Worm (Caenorhabditis elegans): ENCODE measurements around the gene T08G2.2.

Gene T08G2.2

ce11 chrX:17211513-17211912, 2.3 kb upstream of the T08G2.2 start:
- TF ChIP-seq bed-3 (GFP tag; optimal IDR thresholded peaks at IDR 0.05) (no peak), blmp-1 (tag; optimal IDR thresholded peaks at IDR 0.05) (peak; percentile 78)

- TF ChIP-seq M03D4.4 (tag; optimal IDR thresholded peaks at IDR 0.05) = no peak
- no peak for TF ChIP-seq nhr-237 (tag; optimal IDR thresholded peaks at IDR 0.05)
- TF ChIP-seq ham-2 (GFP tag; optimal IDR thresholded peaks at IDR 0.05) = no peak
- no peak for TF ChIP-seq bed-3 (GFP tag; optimal IDR thresholded peaks at IDR 0.05)
- TF ChIP-seq nhr-28 (tag; optimal IDR thresholded peaks at IDR 0.05) = no peak
- TF ChIP-seq elt-3 (tag; optimal IDR thresholded peaks at IDR 0.05) = no peak
- TF ChIP-seq elt-1 (tag; optimal IDR thresholded peaks at IDR 0.05; ENCODE audit: borderline replicate concordance, insufficient read depth) = no peak
- no peak for TF ChIP-seq unc-120 (tag; optimal IDR thresholded peaks at IDR 0.05; ENCODE audit: poor library complexity, severe bottlenecking)
- no peak for TF ChIP-seq mls-2 (tag; optimal IDR thresholded peaks at IDR 0.05)
- TF ChIP-seq zip-8 (tag; optimal IDR thresholded peaks at IDR 0.05) = no peak
- no peak for TF ChIP-seq flh-1 (GFP tag; optimal IDR thresholded peaks at IDR 0.05)
- TF ChIP-seq lin-13 (tag; optimal IDR thresholded peaks at IDR 0.05) = no peak
- TF ChIP-seq mep-1 (tag; optimal IDR thresholded peaks at IDR 0.05) = no peak
- TF ChIP-seq nhr-2 (tag; optimal IDR thresholded peaks at IDR 0.05) = no peak
- TF ChIP-seq hlh-1 (tag; optimal IDR thresholded peaks at IDR 0.05) = no peak
Observed at ce11 chrX:17205853-17206252, 3.3 kb downstream of the T08G2.2 start.

- no peak for TF ChIP-seq drap-1 (GFP tag; optimal IDR thresholded peaks at IDR 0.05)
- TF ChIP-seq unc-39 (tag; optimal IDR thresholded peaks at IDR 0.05) = no peak
- no peak for TF ChIP-seq unc-120 (tag; optimal IDR thresholded peaks at IDR 0.05; ENCODE audit: poor library complexity, severe bottlenecking)
- no peak for TF ChIP-seq ham-2 (GFP tag; optimal IDR thresholded peaks at IDR 0.05)
- no peak for TF ChIP-seq nhr-237 (tag; optimal IDR thresholded peaks at IDR 0.05)
- TF ChIP-seq ztf-11 (tag; optimal IDR thresholded peaks at IDR 0.05) = no peak
- no peak for TF ChIP-seq mep-1 (tag; optimal IDR thresholded peaks at IDR 0.05)
- no peak for TF ChIP-seq sptf-1 (tag; optimal IDR thresholded peaks at IDR 0.05)
- TF ChIP-seq nhr-2 (tag; optimal IDR thresholded peaks at IDR 0.05) = no peak
- TF ChIP-seq flh-1 (GFP tag; optimal IDR thresholded peaks at IDR 0.05) = no peak
- no peak for TF ChIP-seq hlh-1 (tag; optimal IDR thresholded peaks at IDR 0.05)
- no peak for TF ChIP-seq nhr-28 (tag; optimal IDR thresholded peaks at IDR 0.05)
- TF ChIP-seq ces-1 (GFP tag; optimal IDR thresholded peaks at IDR 0.05) = no peak
- TF ChIP-seq pha-4 (tag; optimal IDR thresholded peaks at IDR 0.05) = no peak
- TF ChIP-seq snpc-4 (tag; optimal IDR thresholded peaks at IDR 0.05) = no peak
- no peak for TF ChIP-seq unc-62 (GFP tag; optimal IDR thresholded peaks at IDR 0.05)
Observed at ce11 chrX:17203399-17203798, 5.8 kb downstream of the T08G2.2 start.

ce11 chrX:17197824-17198223, 11.3 kb downstream of the T08G2.2 start:
- TF ChIP-seq mls-2 (tag; optimal IDR thresholded peaks at IDR 0.05) = no peak
- no peak for TF ChIP-seq bed-3 (GFP tag; optimal IDR thresholded peaks at IDR 0.05)
- TF ChIP-seq hlh-1 (tag; optimal IDR thresholded peaks at IDR 0.05) = no peak
- TF ChIP-seq cnd-1 (tag; optimal IDR thresholded peaks at IDR 0.05) = no peak
- no peak for TF ChIP-seq ceh-83 (GFP tag; optimal IDR thresholded peaks at IDR 0.05)
- TF ChIP-seq zip-8 (tag; optimal IDR thresholded peaks at IDR 0.05) = no peak
- TF ChIP-seq drap-1 (GFP tag; optimal IDR thresholded peaks at IDR 0.05) = no peak
- no peak for TF ChIP-seq ham-2 (GFP tag; optimal IDR thresholded peaks at IDR 0.05)
- no peak for TF ChIP-seq lsy-2 (tag; optimal IDR thresholded peaks at IDR 0.05)
- TF ChIP-seq ceh-39 (tag; optimal IDR thresholded peaks at IDR 0.05) = no peak
- no peak for TF ChIP-seq unc-39 (tag; optimal IDR thresholded peaks at IDR 0.05)

- no peak for TF ChIP-seq elt-3 (tag; optimal IDR thresholded peaks at IDR 0.05)
- no peak for TF ChIP-seq mab-5 (tag; optimal IDR thresholded peaks at IDR 0.05)
- no peak for TF ChIP-seq blmp-1 (tag; optimal IDR thresholded peaks at IDR 0.05)
- TF ChIP-seq ceh-39 (tag; optimal IDR thresholded peaks at IDR 0.05) = no peak
- TF ChIP-seq nhr-2 (tag; optimal IDR thresholded peaks at IDR 0.05) = no peak
- TF ChIP-seq ztf-11 (tag; optimal IDR thresholded peaks at IDR 0.05) = no peak
- TF ChIP-seq lin-13 (tag; optimal IDR thresholded peaks at IDR 0.05) = no peak
- no peak for TF ChIP-seq M03D4.4 (tag; optimal IDR thresholded peaks at IDR 0.05)
- TF ChIP-seq snpc-4 (tag; optimal IDR thresholded peaks at IDR 0.05) = no peak
- TF ChIP-seq cnd-1 (tag; optimal IDR thresholded peaks at IDR 0.05) = no peak
- no peak for TF ChIP-seq sem-2 (GFP tag; optimal IDR thresholded peaks at IDR 0.05)
- no peak for TF ChIP-seq pha-4 (tag; optimal IDR thresholded peaks at IDR 0.05)
- no peak for TF ChIP-seq unc-62 (GFP tag; optimal IDR thresholded peaks at IDR 0.05)
- no peak for TF ChIP-seq ceh-43 (GFP tag; optimal IDR thresholded peaks at IDR 0.05)
- TF ChIP-seq sptf-1 (tag; optimal IDR thresholded peaks at IDR 0.05) = no peak
- no peak for TF ChIP-seq unc-120 (tag; optimal IDR thresholded peaks at IDR 0.05; ENCODE audit: poor library complexity, severe bottlenecking)
- no peak for TF ChIP-seq ham-2 (GFP tag; optimal IDR thresholded peaks at IDR 0.05)
- TF ChIP-seq nhr-12 (tag; optimal IDR thresholded peaks at IDR 0.05) = no peak
- TF ChIP-seq mep-1 (tag; optimal IDR thresholded peaks at IDR 0.05) = no peak
Observed at ce11 chrX:17195080-17195479, 14.1 kb downstream of the T08G2.2 start, which contains the start of gene B0302.5. Gene B0302.5 (minus strand): TSS chrX:17195137.

All from whole organism, mixed stage, embryonic.